Worm (Caenorhabditis elegans): ENCODE results near the gene C06A8.6.

- TF ChIP-seq ama-1 (optimal IDR thresholded peaks at IDR 0.05) (no peak), hmbx-1 (tag; optimal IDR thresholded peaks at IDR 0.05) (no peak), sea-1 (GFP tag; conservative IDR thresholded peaks at IDR 0.05) (no peak), hnd-1 (tag; optimal IDR thresholded peaks at IDR 0.05) (no peak), tbx-11 (GFP tag; IDR thresholded peaks at IDR 0.05) (no peak), scrt-1 (GFP tag; IDR thresholded peaks at IDR 0.05) (no peak), B0310.2 (tag; optimal IDR thresholded peaks at IDR 0.05) (no peak), hmg-4 (GFP tag; optimal IDR thresholded peaks at IDR 0.05) (no peak), pes-1 (GFP tag; IDR thresholded peaks at IDR 0.05) (no peak), tbx-37 (GFP tag; conservative IDR thresholded peaks at IDR 0.05) (no peak), flt-1 (GFP tag; IDR thresholded peaks at IDR 0.05) (no peak), F13C5.2 (tag; optimal IDR thresholded peaks at IDR 0.05) (no peak), tra-4 (tag; optimal IDR thresholded peaks at IDR 0.05) (no peak)
These were observed 8.7 kb upstream of the C06A8.6 start, which contains the start of gene B0228.9 for ce11 chrII:7763569-7763968.
